Worm (Caenorhabditis elegans) whole organism, midembryonic: ENCODE results near the gene atfs-1.

Experiments used
- T22C8.4 ChIP-seq: fragments of 200-800 bp; sonication (Bioruptor generic); IDR thresholded peaks from 2 replicates; pipeline ENCODE4 v1.3.6; 2022; ENCODE audit warnings: missing genetic modification characterization, missing compliant biosample characterization
- flt-1 ChIP-seq: fragments of 200-800 bp; sonication (Bioruptor generic); IDR thresholded peaks from 2 replicates; pipeline ENCODE4 v1.3.6; 2022; ENCODE audit warnings: missing genetic modification characterization, missing compliant biosample characterization
- med-1 ChIP-seq: sonication (generic microtip); optimal IDR thresholded peaks from 2 replicates; lab custom pipeline; 2017; ENCODE audit warnings: missing genetic modification characterization, mild to moderate bottlenecking, missing compliant biosample characterization, antibody characterized with exemption, missing genetic modification reagents; ENCODE audit not compliant: insufficient read depth
- ref-1 ChIP-seq: fragments of 200-800 bp; sonication (Bioruptor generic); conservative IDR thresholded peaks from 2 replicates; pipeline ENCODE4 v1.3.6; 2022; ENCODE audit warnings: missing genetic modification reagents, missing genetic modification characterization, missing compliant biosample characterization
- ztf-23 ChIP-seq: fragments of 200-800 bp; sonication (Bioruptor generic); IDR thresholded peaks from 2 replicates; pipeline ENCODE4 v1.3.6; 2022; ENCODE audit warnings: missing genetic modification reagents, missing genetic modification characterization, missing compliant biosample characterization

- TF ChIP-seq flt-1, result no peak
- no peak for TF ChIP-seq ref-1 (GFP tag; lab: Robert Waterston, UW)
- TF ChIP-seq T22C8.4, result no peak
- TF ChIP-seq med-1 (GFP tag; lab: Kevin White, UChicago), result no peak
- TF ChIP-seq ztf-23, result no peak
Observed at ce11 chrV:14176572-14176971, 16.9 kb upstream of the atfs-1 start.
